Fruit fly (Drosophila melanogaster) whole organism, wandering third instar larva: Measurements from ENCODE around the gene CG14265.

Experiments used
- Abd-B ChIP-seq: fragments of >200 bp; optimal IDR thresholded peaks from 2 replicates; lab custom pipeline; 2017; ENCODE audit warnings: missing biosample characterization, missing genetic modification characterization
- CG32264 ChIP-seq: fragments of 200-800 bp; sonication (Bioruptor generic); optimal IDR thresholded peaks from 2 replicates; lab custom pipeline; 2016; ENCODE audit warnings: missing biosample characterization, missing genetic modification characterization
- CrebA ChIP-seq: fragments of 200-800 bp; sonication (Bioruptor generic); optimal IDR thresholded peaks from 2 replicates; lab custom pipeline; 2016; ENCODE audit warnings: missing biosample characterization, mild to moderate bottlenecking, missing genetic modification characterization, borderline replicate concordance
- Dfd ChIP-seq: fragments of >200 bp; optimal IDR thresholded peaks from 2 replicates; lab custom pipeline; 2017; ENCODE audit warnings: missing biosample characterization, missing genetic modification characterization
- Dif ChIP-seq: fragments of 200-275, 200-300 bp; sonication (Bioruptor generic); optimal IDR thresholded peaks from 2 replicates; lab custom pipeline; 2018; ENCODE audit warnings: missing biosample characterization, missing genetic modification characterization; ENCODE audit not compliant: partially characterized antibody
- GATAd ChIP-seq: sonication (Bioruptor generic); optimal IDR thresholded peaks from 2 replicates; lab custom pipeline; 2016; ENCODE audit warnings: missing biosample characterization, missing genetic modification characterization
- HLH106 ChIP-seq: fragments of 200-800 bp; optimal IDR thresholded peaks from 3 replicates; lab custom pipeline; 2019; ENCODE audit warnings: missing biosample characterization, mild to moderate bottlenecking, missing genetic modification characterization, moderate library complexity
- Hnf4 ChIP-seq: fragments of 200-800 bp; sonication (Bioruptor generic); optimal IDR thresholded peaks from 2 replicates; lab custom pipeline; 2016; ENCODE audit warnings: missing biosample characterization, mild to moderate bottlenecking, missing genetic modification characterization
- Hr78 ChIP-seq: fragments of >200 bp; optimal IDR thresholded peaks from 2 replicates; lab custom pipeline; 2017; ENCODE audit warnings: missing biosample characterization, missing genetic modification characterization
- Jra ChIP-seq: sonication (Bioruptor generic); optimal IDR thresholded peaks from 2 replicates; lab custom pipeline; 2016; ENCODE audit warnings: missing biosample characterization, missing genetic modification characterization
- N ChIP-seq: fragments of >200 bp; optimal IDR thresholded peaks from 2 replicates; lab custom pipeline; 2018; ENCODE audit warnings: missing biosample characterization, missing external identifiers, missing genetic modification characterization
- Rel ChIP-seq, 2 experiments: fragments of 200-800 bp; sonication (Bioruptor generic) in 1 of 2; optimal IDR thresholded peaks; 2 replicates in 1 of 2; 3 replicates in 1 of 2; lab custom pipeline; 2016 to 2019; ENCODE audit warnings: mild to moderate bottlenecking in 2 of 2, missing biosample characterization in 2 of 2, missing genetic modification characterization in 2 of 2, moderate library complexity in 1 of 2
- Sp1 ChIP-seq: fragments of 200-800 bp; sonication (Bioruptor generic); optimal IDR thresholded peaks from 3 replicates; lab custom pipeline; 2019; ENCODE audit warnings: missing biosample characterization, mild to moderate bottlenecking, missing genetic modification characterization, moderate library complexity
- dl ChIP-seq, 2 experiments: fragments of 175-275, 200-275 bp in 1 of 2; fragments of 200-275 bp in 1 of 2; sonication (Bioruptor generic); optimal IDR thresholded peaks; lab custom pipeline; 2018; ENCODE audit warnings: mild to moderate bottlenecking in 2 of 2, missing biosample characterization in 2 of 2, missing genetic modification characterization in 2 of 2, moderate library complexity in 2 of 2; ENCODE audit not compliant: partially characterized antibody in 2 of 2, insufficient read depth in 1 of 2
- dmrt93B ChIP-seq: fragments of 200-800 bp; sonication (Bioruptor generic); optimal IDR thresholded peaks from 2 replicates; lab custom pipeline; 2018; ENCODE audit warnings: missing biosample characterization, mild to moderate bottlenecking, missing genetic modification characterization
- dsf ChIP-seq: sonication (Bioruptor generic); optimal IDR thresholded peaks from 2 replicates; lab custom pipeline; 2016; ENCODE audit warnings: missing biosample characterization, missing genetic modification characterization, borderline replicate concordance
- ey ChIP-seq: fragments of 200-800 bp; sonication (Bioruptor generic); optimal IDR thresholded peaks from 2 replicates; lab custom pipeline; 2016; ENCODE audit warnings: missing biosample characterization, missing genetic modification characterization
- fru ChIP-seq: fragments of 200-800 bp; sonication (Bioruptor generic); optimal IDR thresholded peaks from 3 replicates; lab custom pipeline; 2016; ENCODE audit warnings: missing biosample characterization, mild to moderate bottlenecking, missing genetic modification characterization
- h ChIP-seq: fragments of 200-800 bp; sonication (Bioruptor generic); optimal IDR thresholded peaks from 3 replicates; lab custom pipeline; 2016; ENCODE audit warnings: missing biosample characterization, mild to moderate bottlenecking, missing genetic modification characterization
- lola ChIP-seq: fragments of >200 bp; optimal IDR thresholded peaks from 2 replicates; lab custom pipeline; 2017; ENCODE audit warnings: missing biosample characterization, missing genetic modification characterization
- pan ChIP-seq: fragments of >200 bp; optimal IDR thresholded peaks from 2 replicates; lab custom pipeline; 2017
- psq ChIP-seq: fragments of 200-800 bp; sonication (Bioruptor generic); optimal IDR thresholded peaks from 3 replicates; lab custom pipeline; 2017; ENCODE audit warnings: missing biosample characterization, mild to moderate bottlenecking, missing genetic modification characterization, moderate library complexity
- rgr ChIP-seq: fragments of 200-800 bp; sonication (Bioruptor generic); optimal IDR thresholded peaks from 3 replicates; lab custom pipeline; 2016; ENCODE audit warnings: missing biosample characterization, mild to moderate bottlenecking, missing genetic modification characterization
- sage ChIP-seq: fragments of 200-800 bp; sonication (Bioruptor generic); optimal IDR thresholded peaks from 2 replicates; lab custom pipeline; 2016; ENCODE audit warnings: missing biosample characterization, mild to moderate bottlenecking, missing genetic modification characterization
- usp ChIP-seq: fragments of >200 bp; optimal IDR thresholded peaks from 2 replicates; lab custom pipeline; 2017; ENCODE audit warnings: missing biosample characterization, missing genetic modification characterization
- woc ChIP-seq: sonication (Bioruptor generic); optimal IDR thresholded peaks from 2 replicates; lab custom pipeline; 2016; ENCODE audit warnings: missing biosample characterization, mild to moderate bottlenecking, missing genetic modification characterization

CG14265 gene

dm6 chrX:3193774-3194173 lies 42.7 kb downstream of the CG14265 start:
- TF ChIP-seq CG32264 (GFP tag; lab: Kevin White, UChicago), result no peak
- peak; percentile 59 for TF ChIP-seq Dfd
- no peak for TF ChIP-seq CrebA (GFP tag; lab: Kevin White, UChicago)
- no peak for TF ChIP-seq HLH106 (tag; lab: Kevin White, UChicago)

- TF ChIP-seq Rel (GFP tag; optimal IDR thresholded peaks at IDR 0.05; lab: Kevin White, UChicago) (no peak), Rel (tag; optimal IDR thresholded peaks at IDR 0.05; lab: Kevin White, UChicago) (no peak), usp (GFP tag; lab: Kevin White, UChicago) (no peak), dsf (GFP tag; lab: Kevin White, UChicago) (no peak), sage (no peak), HLH106 (tag; lab: Kevin White, UChicago) (no peak), fru (GFP tag; lab: Kevin White, UChicago) (no peak), pan (lab: Kevin White, UChicago) (no peak), psq (GFP tag; lab: Kevin White, UChicago) (no peak)
These were observed 44.2 kb downstream of the CG14265 start for dm6 chrX:3192301-3192700.

dm6 chrX:3190837-3191458 lies 45.5 kb downstream of the CG14265 start:
- TF ChIP-seq Dif (GFP tag; lab: Kevin White, UChicago) (peak; percentile 4), dl (GFP tag; optimal IDR thresholded peaks at IDR 0.05; lab: Kevin White, UChicago; ENCODE audit: insufficient read depth in 1 of 2, partially characterized antibody in 2 of 2) (no peak)

- no peak for TF ChIP-seq pan (lab: Kevin White, UChicago)
- no peak for TF ChIP-seq Jra (GFP tag; lab: Kevin White, UChicago)
- TF ChIP-seq Dif (GFP tag; lab: Kevin White, UChicago), result no peak
- TF ChIP-seq Hnf4, result no peak
- TF ChIP-seq sage, result no peak
- TF ChIP-seq Rel (GFP tag; optimal IDR thresholded peaks at IDR 0.05; lab: Kevin White, UChicago), result no peak
- TF ChIP-seq Rel (tag; optimal IDR thresholded peaks at IDR 0.05; lab: Kevin White, UChicago), result peak; percentile 10
- no peak for TF ChIP-seq dl (GFP tag; optimal IDR thresholded peaks at IDR 0.05; lab: Kevin White, UChicago; ENCODE audit: insufficient read depth in 1 of 2, partially characterized antibody in 2 of 2)
- TF ChIP-seq rgr (GFP tag; lab: Kevin White, UChicago), result no peak
- no peak for TF ChIP-seq h
These were observed 46.8 kb downstream of the CG14265 start for dm6 chrX:3189723-3190122.

dm6 chrX:3189155-3189554 lies 47.3 kb downstream of the CG14265 start:
- TF ChIP-seq Dif (GFP tag; lab: Kevin White, UChicago), result no peak
- TF ChIP-seq CG32264 (GFP tag; lab: Kevin White, UChicago), result no peak
- no peak for TF ChIP-seq rgr (GFP tag; lab: Kevin White, UChicago)
- no peak for TF ChIP-seq fru (GFP tag; lab: Kevin White, UChicago)
- no peak for TF ChIP-seq CrebA (GFP tag; lab: Kevin White, UChicago)
- no peak for TF ChIP-seq Dfd
- TF ChIP-seq usp (GFP tag; lab: Kevin White, UChicago), result no peak
- no peak for TF ChIP-seq GATAd
- TF ChIP-seq Abd-B, result no peak
- no peak for TF ChIP-seq woc (GFP tag; lab: Kevin White, UChicago)

DNA sequence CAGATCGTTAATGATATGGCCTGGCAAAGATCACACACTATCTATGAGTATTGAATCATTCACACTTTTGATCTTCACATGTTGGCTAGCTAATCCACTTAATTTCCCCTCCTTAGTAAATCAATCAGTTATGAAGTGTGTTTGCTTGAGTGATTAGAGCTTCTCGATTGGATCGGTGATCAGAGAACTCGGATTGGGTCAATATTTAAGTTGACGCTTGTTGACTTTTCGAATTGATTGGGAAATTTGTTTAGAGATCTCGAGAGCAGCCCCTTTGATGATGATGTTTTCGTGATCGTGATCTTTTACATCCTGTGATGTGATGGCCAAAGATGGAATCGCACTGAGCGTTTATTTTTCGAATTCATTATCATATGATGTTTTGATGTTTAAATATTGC lies 48.1 kb downstream of the CG14265 start:
- TF ChIP-seq lola (GFP tag; lab: Kevin White, UChicago) (no peak), N (GFP tag; lab: Kevin White, UChicago) (no peak), h (no peak), Sp1 (GFP tag; lab: Kevin White, UChicago) (no peak), ey (GFP tag; lab: Kevin White, UChicago) (no peak), Hr78 (GFP tag; lab: Kevin White, UChicago) (no peak), HLH106 (tag; lab: Kevin White, UChicago) (no peak), Abd-B (no peak), woc (GFP tag; lab: Kevin White, UChicago) (no peak), fru (GFP tag; lab: Kevin White, UChicago) (no peak), Rel (GFP tag; optimal IDR thresholded peaks at IDR 0.05; lab: Kevin White, UChicago) (no peak), Rel (tag; optimal IDR thresholded peaks at IDR 0.05; lab: Kevin White, UChicago) (no peak), Jra (GFP tag; lab: Kevin White, UChicago) (no peak), dmrt93B (no peak)
